Fruit fly (Drosophila melanogaster) whole organism, embryonic: ENCODE results near the gene CstF50.

Experiments
- Abd-B ChIP-seq: fragments of 200-800 bp; sonication (Bioruptor generic); optimal IDR thresholded peaks from 2 replicates; lab custom pipeline; 2018; ENCODE audit warnings: missing biosample characterization, mild to moderate bottlenecking, missing genetic modification characterization, moderate library complexity
- B-H2 ChIP-seq: fragments of 200-800 bp; sonication (Bioruptor generic); optimal IDR thresholded peaks from 2 replicates; lab custom pipeline; 2018; ENCODE audit warnings: missing biosample characterization, mild to moderate bottlenecking, missing genetic modification characterization
- CG10321 ChIP-seq: fragments of 200-800 bp; sonication (Bioruptor generic); IDR thresholded peaks from 2 replicates; pipeline ENCODE4 v1.3.6; 2022; ENCODE audit warnings: missing biosample characterization, missing genetic modification characterization
- CG10959 ChIP-seq: fragments of 200-800 bp; sonication (Bioruptor generic); IDR thresholded peaks from 2 replicates; pipeline ENCODE4 v1.3.6; 2022; ENCODE audit warnings: missing biosample characterization, missing genetic modification characterization
- CG12104 ChIP-seq: fragments of 200-800 bp; sonication (Bioruptor generic); optimal IDR thresholded peaks from 3 replicates; lab custom pipeline; 2016; ENCODE audit warnings: missing biosample characterization, missing genetic modification characterization
- CG1233 ChIP-seq: fragments of 200-800 bp; sonication (Bioruptor generic); optimal IDR thresholded peaks from 4 replicates; lab custom pipeline; 2018; ENCODE audit warnings: missing biosample characterization, mild to moderate bottlenecking, missing genetic modification characterization
- CG12659 ChIP-seq: fragments of 200-800 bp; sonication (Bioruptor generic); optimal IDR thresholded peaks from 3 replicates; lab custom pipeline; 2017; ENCODE audit warnings: mild to moderate bottlenecking, missing biosample characterization, missing genetic modification reagents, missing genetic modification characterization
- CG12769 ChIP-seq: fragments of 200-800 bp; sonication (Bioruptor generic); optimal IDR thresholded peaks from 2 replicates; lab custom pipeline; 2019; ENCODE audit warnings: missing biosample characterization, mild to moderate bottlenecking, missing genetic modification characterization, moderate library complexity
- CG15696 ChIP-seq: fragments of 200-800 bp; sonication (Bioruptor generic); optimal IDR thresholded peaks from 2 replicates; lab custom pipeline; 2019; ENCODE audit warnings: missing biosample characterization, mild to moderate bottlenecking, missing genetic modification characterization, moderate library complexity
- CG16779 ChIP-seq: fragments of 200-800 bp; sonication (Bioruptor generic); IDR thresholded peaks from 2 replicates; pipeline ENCODE4 v1.3.6; 2022; ENCODE audit warnings: missing biosample characterization, missing genetic modification characterization
- CG16815 ChIP-seq: fragments of 200-800 bp; sonication (Bioruptor generic); optimal IDR thresholded peaks from 3 replicates; lab custom pipeline; 2017; ENCODE audit warnings: missing biosample characterization, mild to moderate bottlenecking, missing genetic modification characterization
- CG17186 ChIP-seq: fragments of 200-800 bp; sonication (Bioruptor generic); optimal IDR thresholded peaks from 3 replicates; lab custom pipeline; 2017; ENCODE audit warnings: missing biosample characterization, missing genetic modification reagents, missing genetic modification characterization
- CG17829 ChIP-seq: fragments of 200-800 bp; optimal IDR thresholded peaks from 2 replicates; lab custom pipeline; 2019; ENCODE audit warnings: missing biosample characterization, mild to moderate bottlenecking, missing genetic modification characterization, moderate library complexity
- CG17912 ChIP-seq: fragments of 200-800 bp; sonication (Bioruptor generic); optimal IDR thresholded peaks from 2 replicates; lab custom pipeline; 2018; ENCODE audit warnings: missing biosample characterization, mild to moderate bottlenecking, missing genetic modification characterization
- CG18262 ChIP-seq: fragments of 200-800 bp; optimal IDR thresholded peaks from 3 replicates; lab custom pipeline; 2019; ENCODE audit warnings: missing biosample characterization, mild to moderate bottlenecking, missing genetic modification characterization, moderate library complexity
- CG2120 ChIP-seq: fragments of 200-800 bp; sonication (Bioruptor generic); optimal IDR thresholded peaks from 3 replicates; lab custom pipeline; 2016; ENCODE audit warnings: missing biosample characterization, missing genetic modification characterization
- CG31365 ChIP-seq: fragments of 200-800 bp; sonication (Bioruptor generic); optimal IDR thresholded peaks from 2 replicates; lab custom pipeline; 2018; ENCODE audit warnings: missing biosample characterization, mild to moderate bottlenecking, missing genetic modification characterization
- CG31441 ChIP-seq: fragments of 200-800 bp; sonication (Bioruptor generic); IDR thresholded peaks from 2 replicates; pipeline ENCODE4 v1.3.6; 2022; ENCODE audit warnings: missing biosample characterization, missing genetic modification characterization
- CG34422 ChIP-seq: fragments of 200-800 bp; sonication (Bioruptor generic); IDR thresholded peaks from 3 replicates; pipeline ENCODE4 v1.3.6; 2022; ENCODE audit warnings: missing biosample characterization, missing genetic modification characterization
- CG3995 ChIP-seq: fragments of 200-800 bp; sonication (Bioruptor generic); optimal IDR thresholded peaks from 3 replicates; lab custom pipeline; 2016; ENCODE audit warnings: missing biosample characterization, missing genetic modification characterization
- CG4282 ChIP-seq: fragments of 200-800 bp; sonication (Bioruptor generic); optimal IDR thresholded peaks from 2 replicates; lab custom pipeline; 2016; ENCODE audit warnings: missing biosample characterization, missing genetic modification characterization
- CG4328 ChIP-seq: fragments of 200-800 bp; sonication (Bioruptor generic); optimal IDR thresholded peaks from 3 replicates; lab custom pipeline; 2017; ENCODE audit warnings: missing biosample characterization, missing genetic modification reagents, missing genetic modification characterization
- CG8281 ChIP-seq: fragments of 200-800 bp; sonication (Bioruptor generic); optimal IDR thresholded peaks from 2 replicates; lab custom pipeline; 2018; ENCODE audit warnings: missing biosample characterization, mild to moderate bottlenecking, missing genetic modification characterization, moderate library complexity
- CG9797 ChIP-seq: fragments of 200-800 bp; sonication (Bioruptor generic); optimal IDR thresholded peaks from 3 replicates; lab custom pipeline; 2018; ENCODE audit warnings: missing biosample characterization, mild to moderate bottlenecking, missing genetic modification characterization
- CHES-1-like ChIP-seq: fragments of 200-800 bp; sonication (Bioruptor generic); optimal IDR thresholded peaks from 2 replicates; lab custom pipeline; 2016; ENCODE audit warnings: missing biosample characterization, missing genetic modification characterization
- Meics ChIP-seq: fragments of 200-800 bp; sonication (Bioruptor generic); optimal IDR thresholded peaks from 2 replicates; lab custom pipeline; 2017; ENCODE audit warnings: missing biosample characterization, mild to moderate bottlenecking, missing genetic modification characterization
- Mes4 ChIP-seq: fragments of 200-800 bp; sonication (Bioruptor generic); optimal IDR thresholded peaks from 2 replicates; lab custom pipeline; 2016; ENCODE audit warnings: missing biosample characterization, missing genetic modification characterization
- Mrtf ChIP-seq: fragments of 200-800 bp; sonication (Bioruptor generic); IDR thresholded peaks from 3 replicates; pipeline ENCODE4 v1.3.6; 2022; ENCODE audit warnings: missing biosample characterization, missing genetic modification characterization
- Nf-YC ChIP-seq: fragments of 200-800 bp; optimal IDR thresholded peaks from 3 replicates; lab custom pipeline; 2019; ENCODE audit warnings: missing biosample characterization, mild to moderate bottlenecking, missing genetic modification characterization, moderate library complexity
- Opbp ChIP-seq: fragments of 200-800 bp; sonication (Bioruptor generic); IDR thresholded peaks from 3 replicates; pipeline ENCODE4 v1.3.6; 2022; ENCODE audit warnings: missing biosample characterization, missing genetic modification characterization; ENCODE audit not compliant: partially characterized antibody
- amos ChIP-seq: fragments of 200-800 bp; sonication (Bioruptor generic); IDR thresholded peaks from 2 replicates; pipeline ENCODE4 v1.3.6; 2022; ENCODE audit warnings: missing biosample characterization, missing genetic modification characterization; ENCODE audit not compliant: partially characterized antibody
- ara ChIP-seq: fragments of 200-800 bp; sonication (Bioruptor generic); IDR thresholded peaks from 2 replicates; pipeline ENCODE4 v1.3.6; 2022; ENCODE audit warnings: missing biosample characterization, missing genetic modification characterization
- cad ChIP-seq: fragments of >200 bp; optimal IDR thresholded peaks from 2 replicates; lab custom pipeline; 2017; ENCODE audit warnings: missing biosample characterization, missing genetic modification characterization
- cas ChIP-seq: fragments of 200-800 bp; sonication (Bioruptor generic); IDR thresholded peaks from 2 replicates; pipeline ENCODE4 v1.3.6; 2022; ENCODE audit warnings: missing biosample characterization, missing genetic modification characterization
- cato ChIP-seq: fragments of 200-800 bp; sonication (Bioruptor generic); optimal IDR thresholded peaks from 2 replicates; lab custom pipeline; 2016; ENCODE audit warnings: missing biosample characterization, missing genetic modification characterization, borderline replicate concordance
- crp ChIP-seq, 2 experiments: fragments of 200-800 bp; sonication (Bioruptor generic); optimal IDR thresholded peaks; 2 replicates in 1 of 2; 3 replicates in 1 of 2; lab custom pipeline; 2017; ENCODE audit warnings: missing biosample characterization in 2 of 2, missing genetic modification characterization in 2 of 2, mild to moderate bottlenecking in 1 of 2, moderate library complexity in 1 of 2
- dan ChIP-seq: fragments of 200-800 bp; sonication (Bioruptor generic); IDR thresholded peaks from 2 replicates; pipeline ENCODE4 v1.3.6; 2022; ENCODE audit warnings: missing biosample characterization, missing genetic modification characterization
- ems ChIP-seq: fragments of 200-800 bp; sonication (Bioruptor generic); optimal IDR thresholded peaks from 3 replicates; lab custom pipeline; 2016; ENCODE audit warnings: missing biosample characterization, missing genetic modification characterization
- fd102C ChIP-seq: fragments of 200-800 bp; sonication (Bioruptor generic); optimal IDR thresholded peaks from 2 replicates; lab custom pipeline; 2018; ENCODE audit warnings: missing biosample characterization, mild to moderate bottlenecking, missing genetic modification characterization, moderate library complexity
- fd64A ChIP-seq: fragments of 200-800 bp; sonication (Bioruptor generic); optimal IDR thresholded peaks from 3 replicates; lab custom pipeline; 2018; ENCODE audit warnings: missing biosample characterization, mild to moderate bottlenecking, missing genetic modification characterization
- grn ChIP-seq: fragments of 200-800 bp; sonication (Bioruptor generic); optimal IDR thresholded peaks from 3 replicates; lab custom pipeline; 2017; ENCODE audit warnings: missing biosample characterization, missing genetic modification characterization
- phol ChIP-seq: fragments of 200-800 bp; sonication (Bioruptor generic); optimal IDR thresholded peaks from 3 replicates; lab custom pipeline; 2018; ENCODE audit warnings: missing biosample characterization, mild to moderate bottlenecking, missing genetic modification characterization, moderate library complexity
- pnt ChIP-seq: fragments of 200-800 bp; sonication (Bioruptor generic); optimal IDR thresholded peaks from 3 replicates; lab custom pipeline; 2016; ENCODE audit warnings: missing biosample characterization, missing genetic modification characterization
- pros ChIP-seq: fragments of 200-800 bp; sonication (Bioruptor generic); optimal IDR thresholded peaks from 3 replicates; lab custom pipeline; 2019; ENCODE audit warnings: missing biosample characterization, mild to moderate bottlenecking, missing genetic modification characterization, moderate library complexity
- slbo ChIP-seq: fragments of 200-800 bp; sonication (Bioruptor generic); IDR thresholded peaks from 2 replicates; pipeline ENCODE4 v1.3.6; 2022; ENCODE audit warnings: missing biosample characterization, missing genetic modification characterization
- sqz ChIP-seq: fragments of 200-800 bp; sonication (Bioruptor generic); optimal IDR thresholded peaks from 3 replicates; lab custom pipeline; 2018; ENCODE audit warnings: missing biosample characterization, mild to moderate bottlenecking, missing genetic modification characterization
- sug ChIP-seq: fragments of 200-800 bp; optimal IDR thresholded peaks from 2 replicates; lab custom pipeline; 2019; ENCODE audit warnings: missing biosample characterization, mild to moderate bottlenecking, missing genetic modification characterization, moderate library complexity
- tgo ChIP-seq: fragments of 200-800 bp; sonication (Bioruptor generic); IDR thresholded peaks from 3 replicates; pipeline ENCODE4 v1.3.6; 2022; ENCODE audit warnings: missing biosample characterization, missing genetic modification characterization
- toy ChIP-seq: fragments of 200-800 bp; sonication (Bioruptor generic); IDR thresholded peaks from 2 replicates; pipeline ENCODE4 v1.3.6; 2022; ENCODE audit warnings: missing biosample characterization, missing genetic modification characterization
- trem ChIP-seq: fragments of 200-800 bp; optimal IDR thresholded peaks from 3 replicates; lab custom pipeline; 2019; ENCODE audit warnings: missing biosample characterization, mild to moderate bottlenecking, missing genetic modification characterization, moderate library complexity
- twi ChIP-seq: fragments of 200-800 bp; optimal IDR thresholded peaks from 2 replicates; lab custom pipeline; 2019; ENCODE audit warnings: missing biosample characterization, mild to moderate bottlenecking, missing genetic modification characterization, moderate library complexity
- zf30C ChIP-seq: fragments of 200-800 bp; sonication (Bioruptor generic); optimal IDR thresholded peaks from 3 replicates; lab custom pipeline; 2018; ENCODE audit warnings: missing biosample characterization, mild to moderate bottlenecking, missing genetic modification characterization

Gene CstF50

DNA sequence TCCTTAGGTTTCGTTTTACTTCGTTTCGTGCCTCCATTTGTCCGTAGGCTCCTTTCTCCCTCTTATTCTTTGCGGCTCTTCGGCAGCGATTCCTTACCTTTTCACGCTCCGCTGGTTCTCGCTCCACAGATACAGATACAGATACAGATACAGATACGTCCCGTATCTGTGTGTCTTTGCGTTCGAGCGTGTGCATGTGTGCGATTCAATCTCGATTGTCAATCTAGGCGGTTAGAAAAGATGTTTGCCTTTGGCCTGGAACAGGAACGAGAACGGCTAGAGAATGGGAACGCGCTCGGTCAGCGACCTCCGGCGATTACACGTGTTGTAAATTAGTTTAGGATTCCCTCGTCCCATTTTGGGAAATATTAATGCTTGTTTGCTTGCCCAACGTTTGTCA, 46.3 kb downstream of the CstF50 start (continued):
- TF ChIP-seq pnt (no peak), CG4328 (GFP tag; lab: Kevin White, UChicago) (no peak), CG12769 (tag; lab: Kevin White, UChicago) (no peak), slbo (GFP tag; lab: Robert Waterston, UW) (no peak), CG9797 (GFP tag; lab: Kevin White, UChicago) (no peak), CG8281 (peak; percentile 30), ara (GFP tag; lab: Robert Waterston, UW) (no peak), CG2120 (no peak), trem (tag; lab: Kevin White, UChicago) (no peak), CG10959 (no peak), CG15696 (peak; percentile 11), B-H2 (GFP tag; lab: Kevin White, UChicago) (no peak), dan (no peak), CG10321 (GFP tag; lab: Robert Waterston, UW) (no peak), CG17186 (GFP tag; lab: Kevin White, UChicago) (no peak), toy (no peak), sqz (GFP tag; lab: Kevin White, UChicago) (no peak), ems (GFP tag; lab: Kevin White, UChicago) (no peak), CG17829 (tag; lab: Kevin White, UChicago) (peak; percentile 9), Mrtf (no peak), cato (GFP tag; lab: Kevin White, UChicago) (no peak), grn (peak; percentile 93), CG16815 (GFP tag; lab: Kevin White, UChicago) (no peak), CHES-1-like (GFP tag; lab: Kevin White, UChicago) (no peak), CG18262 (no peak), CG4282 (GFP tag; lab: Kevin White, UChicago) (no peak), sug (tag; lab: Kevin White, UChicago) (no peak), zf30C (GFP tag; lab: Kevin White, UChicago) (no peak), CG12104 (no peak), phol (no peak), Mes4 (GFP tag; lab: Kevin White, UChicago) (no peak), CG12659 (GFP tag; lab: Kevin White, UChicago) (no peak), CG17912 (GFP tag; lab: Kevin White, UChicago) (no peak), CG34422 (no peak), fd102C (no peak), cad (no peak), fd64A (GFP tag; lab: Kevin White, UChicago) (no peak), Opbp (GFP tag; lab: Robert Waterston, UW) (no peak), Meics (no peak), crp (GFP tag; optimal IDR thresholded peaks at IDR 0.05; lab: Kevin White, UChicago) (no peak), cas (GFP tag; lab: Robert Waterston, UW) (no peak), CG1233 (GFP tag; lab: Kevin White, UChicago) (no peak), CG3995 (GFP tag; lab: Kevin White, UChicago) (no peak), CG31441 (GFP tag; lab: Robert Waterston, UW) (no peak), Nf-YC (tag; lab: Kevin White, UChicago) (no peak), twi (peak; percentile 85), CG31365 (tag; lab: Kevin White, UChicago) (no peak), tgo (GFP tag; lab: Robert Waterston, UW) (no peak), CG16779 (GFP tag; lab: Robert Waterston, UW) (no peak), pros (GFP tag; lab: Kevin White, UChicago) (peak; percentile 95), amos (GFP tag; lab: Robert Waterston, UW) (no peak), Abd-B (no peak)
